Fruit fly (Drosophila melanogaster) whole organism, embryonic: Measurements from ENCODE around the gene Crg-1.

ENCODE experiments used
- BEAF-32 ChIP-seq: fragments of 200-800 bp; sonication (Bioruptor generic); optimal IDR thresholded peaks from 3 replicates; lab custom pipeline; 2017; ENCODE audit warnings: missing biosample characterization, missing genetic modification characterization, mild to moderate bottlenecking, moderate library complexity, missing genetic modification reagents
- Bgb ChIP-seq: fragments of 200-800 bp; sonication (Bioruptor generic); IDR thresholded peaks from 2 replicates; pipeline ENCODE4 v1.3.6; 2022; ENCODE audit warnings: missing biosample characterization, missing genetic modification characterization; ENCODE audit not compliant: partially characterized antibody
- CG10267 ChIP-seq: fragments of 200-800 bp; sonication (Bioruptor generic); optimal IDR thresholded peaks from 2 replicates; lab custom pipeline; 2018; ENCODE audit warnings: missing biosample characterization, mild to moderate bottlenecking, missing genetic modification characterization, moderate library complexity
- CG13287 ChIP-seq: fragments of 200-800 bp; sonication (Bioruptor generic); IDR thresholded peaks from 2 replicates; pipeline ENCODE4 v1.3.6; 2022; ENCODE audit warnings: missing biosample characterization, missing genetic modification characterization; ENCODE audit not compliant: partially characterized antibody
- CG1603 ChIP-seq: fragments of 200-800 bp; sonication (Bioruptor generic); optimal IDR thresholded peaks from 2 replicates; lab custom pipeline; 2019; ENCODE audit warnings: missing biosample characterization, mild to moderate bottlenecking, missing genetic modification characterization, moderate library complexity
- CG16813 ChIP-seq: fragments of 200-800 bp; sonication (Bioruptor generic); IDR thresholded peaks from 3 replicates; pipeline ENCODE4 v1.3.6; 2022; ENCODE audit warnings: missing biosample characterization, missing genetic modification characterization; ENCODE audit not compliant: partially characterized antibody
- CG2116 ChIP-seq: fragments of 200-800 bp; sonication (Bioruptor generic); optimal IDR thresholded peaks from 3 replicates; lab custom pipeline; 2018; ENCODE audit warnings: missing biosample characterization, mild to moderate bottlenecking, missing genetic modification characterization
- CG2129 ChIP-seq: fragments of 200-800 bp; sonication (Bioruptor generic); IDR thresholded peaks from 2 replicates; pipeline ENCODE4 v1.3.6; 2022; ENCODE audit warnings: missing biosample characterization, missing genetic modification characterization; ENCODE audit not compliant: partially characterized antibody
- CG34224 ChIP-seq: fragments of 200-800 bp; sonication (Bioruptor generic); IDR thresholded peaks from 3 replicates; pipeline ENCODE4 v1.3.6; 2022; ENCODE audit warnings: missing biosample characterization, missing genetic modification characterization; ENCODE audit not compliant: partially characterized antibody
- CG6791 ChIP-seq: fragments of 200-800 bp; sonication (Bioruptor generic); IDR thresholded peaks from 3 replicates; pipeline ENCODE4 v1.3.6; 2022; ENCODE audit warnings: missing biosample characterization, missing genetic modification characterization; ENCODE audit not compliant: partially characterized antibody
- CG7963 ChIP-seq: fragments of 200-800 bp; sonication (Bioruptor generic); IDR thresholded peaks from 3 replicates; pipeline ENCODE4 v1.3.6; 2022; ENCODE audit warnings: missing biosample characterization, missing genetic modification characterization; ENCODE audit not compliant: partially characterized antibody
- Dll ChIP-seq: fragments of 200-800 bp; sonication (Bioruptor generic); IDR thresholded peaks from 4 replicates; pipeline ENCODE4 v1.3.6; 2022; ENCODE audit warnings: missing biosample characterization, missing genetic modification characterization; ENCODE audit not compliant: partially characterized antibody
- Doc3 ChIP-seq: fragments of 200-800 bp; sonication (Bioruptor generic); IDR thresholded peaks from 3 replicates; pipeline ENCODE4 v1.3.6; 2022; ENCODE audit warnings: missing biosample characterization, missing genetic modification characterization; ENCODE audit not compliant: partially characterized antibody
- Dp ChIP-seq: fragments of 200-800 bp; sonication (Bioruptor generic); optimal IDR thresholded peaks from 2 replicates; lab custom pipeline; 2018; ENCODE audit warnings: missing biosample characterization, mild to moderate bottlenecking, missing genetic modification characterization, moderate library complexity
- Dref ChIP-seq: fragments of 200-800 bp; sonication (Bioruptor generic); IDR thresholded peaks from 2 replicates; pipeline ENCODE4 v1.3.6; 2022; ENCODE audit warnings: missing biosample characterization, missing genetic modification characterization
- E2f2 ChIP-seq: fragments of 200-800 bp; sonication (Bioruptor generic); IDR thresholded peaks from 2 replicates; pipeline ENCODE4 v1.3.6; 2022; ENCODE audit warnings: missing biosample characterization, missing genetic modification characterization
- HLH4C ChIP-seq: fragments of 200-800 bp; sonication (Bioruptor generic); IDR thresholded peaks from 3 replicates; pipeline ENCODE4 v1.3.6; 2022; ENCODE audit warnings: missing biosample characterization, missing genetic modification characterization; ENCODE audit not compliant: partially characterized antibody
- MBD-R2 ChIP-seq: fragments of 200-800 bp; sonication (Bioruptor generic); IDR thresholded peaks from 2 replicates; pipeline ENCODE4 v1.3.6; 2022; ENCODE audit warnings: missing biosample characterization, missing genetic modification characterization
- Myb ChIP-seq: fragments of 200-800 bp; sonication (Bioruptor generic); optimal IDR thresholded peaks from 2 replicates; lab custom pipeline; 2016; ENCODE audit warnings: missing biosample characterization, missing genetic modification characterization
- Opbp ChIP-seq: fragments of 200-800 bp; sonication (Bioruptor generic); IDR thresholded peaks from 3 replicates; pipeline ENCODE4 v1.3.6; 2022; ENCODE audit warnings: missing biosample characterization, missing genetic modification characterization; ENCODE audit not compliant: partially characterized antibody
- Scr ChIP-seq: fragments of 200-800 bp; sonication (Bioruptor generic); IDR thresholded peaks from 2 replicates; pipeline ENCODE4 v1.3.6; 2022; ENCODE audit warnings: missing biosample characterization, missing genetic modification characterization; ENCODE audit not compliant: partially characterized antibody
- Sry-δ ChIP-seq: fragments of 200-800 bp; sonication (Bioruptor generic); optimal IDR thresholded peaks from 2 replicates; lab custom pipeline; 2016; ENCODE audit warnings: missing biosample characterization, missing genetic modification characterization
- amos ChIP-seq: fragments of 200-800 bp; sonication (Bioruptor generic); IDR thresholded peaks from 2 replicates; pipeline ENCODE4 v1.3.6; 2022; ENCODE audit warnings: missing biosample characterization, missing genetic modification characterization; ENCODE audit not compliant: partially characterized antibody
- bbx ChIP-seq: fragments of 200-800 bp; sonication (Bioruptor generic); IDR thresholded peaks from 2 replicates; pipeline ENCODE4 v1.3.6; 2022; ENCODE audit warnings: missing biosample characterization, missing genetic modification characterization; ENCODE audit not compliant: partially characterized antibody
- chinmo ChIP-seq: fragments of 200-800 bp; sonication (Bioruptor generic); IDR thresholded peaks from 4 replicates; pipeline ENCODE4 v1.3.6; 2022; ENCODE audit warnings: missing biosample characterization, missing genetic modification characterization; ENCODE audit not compliant: partially characterized antibody
- gfzf ChIP-seq: fragments of 200-800 bp; sonication (Bioruptor generic); optimal IDR thresholded peaks from 2 replicates; lab custom pipeline; 2016; ENCODE audit warnings: missing biosample characterization, mild to moderate bottlenecking, missing genetic modification characterization, moderate library complexity
- hbn ChIP-seq: fragments of 200-800 bp; sonication (Bioruptor generic); IDR thresholded peaks from 2 replicates; pipeline ENCODE4 v1.3.6; 2022; ENCODE audit warnings: missing biosample characterization, missing genetic modification characterization; ENCODE audit not compliant: partially characterized antibody
- inv ChIP-seq: fragments of 200-800 bp; sonication (Bioruptor generic); IDR thresholded peaks from 2 replicates; pipeline ENCODE4 v1.3.6; 2022; ENCODE audit warnings: missing biosample characterization, missing genetic modification characterization; ENCODE audit not compliant: partially characterized antibody
- knrl ChIP-seq: fragments of 200-800 bp; sonication (Bioruptor generic); IDR thresholded peaks from 3 replicates; pipeline ENCODE4 v1.3.6; 2022; ENCODE audit warnings: missing biosample characterization, missing genetic modification characterization; ENCODE audit not compliant: partially characterized antibody
- mld ChIP-seq: fragments of 200-800 bp; sonication (Bioruptor generic); IDR thresholded peaks from 3 replicates; pipeline ENCODE4 v1.3.6; 2022; ENCODE audit warnings: missing biosample characterization, missing genetic modification characterization; ENCODE audit not compliant: partially characterized antibody
- nerfin-2 ChIP-seq: fragments of 200-800 bp; sonication (Bioruptor generic); IDR thresholded peaks from 2 replicates; pipeline ENCODE4 v1.3.6; 2022; ENCODE audit warnings: missing biosample characterization, missing genetic modification characterization; ENCODE audit not compliant: partially characterized antibody
- onecut ChIP-seq: fragments of 200-800 bp; sonication (Bioruptor generic); IDR thresholded peaks from 2 replicates; pipeline ENCODE4 v1.3.6; 2022; ENCODE audit warnings: missing biosample characterization, missing genetic modification characterization
- pzg ChIP-seq: fragments of 200-800 bp; sonication (Bioruptor generic); optimal IDR thresholded peaks from 3 replicates; lab custom pipeline; 2018; ENCODE audit warnings: missing biosample characterization, mild to moderate bottlenecking, missing genetic modification characterization, moderate library complexity
- sna ChIP-seq: fragments of 200-800 bp; sonication (Bioruptor generic); IDR thresholded peaks from 2 replicates; pipeline ENCODE4 v1.3.6; 2022; ENCODE audit warnings: missing biosample characterization, missing genetic modification characterization; ENCODE audit not compliant: partially characterized antibody
- stwl ChIP-seq: fragments of 200-800 bp; sonication (Bioruptor generic); optimal IDR thresholded peaks from 3 replicates; lab custom pipeline; 2018; ENCODE audit warnings: missing biosample characterization, mild to moderate bottlenecking, missing genetic modification characterization, moderate library complexity
- tna ChIP-seq: fragments of 200-800 bp; sonication (Bioruptor generic); IDR thresholded peaks from 2 replicates; pipeline ENCODE4 v1.3.6; 2022; ENCODE audit warnings: missing biosample characterization, missing genetic modification characterization; ENCODE audit not compliant: partially characterized antibody
- unc-4 ChIP-seq: fragments of 200-800 bp; sonication (Bioruptor generic); IDR thresholded peaks from 2 replicates; pipeline ENCODE4 v1.3.6; 2022; ENCODE audit warnings: missing biosample characterization, missing genetic modification characterization; ENCODE audit not compliant: partially characterized antibody
- vnd ChIP-seq: fragments of 200-800 bp; sonication (Bioruptor generic); IDR thresholded peaks from 3 replicates; pipeline ENCODE4 v1.3.6; 2022; ENCODE audit warnings: missing biosample characterization, missing genetic modification characterization; ENCODE audit not compliant: partially characterized antibody
- zen2 ChIP-seq: fragments of 200-800 bp; sonication (Bioruptor generic); IDR thresholded peaks from 3 replicates; pipeline ENCODE4 v1.3.6; 2022; ENCODE audit warnings: missing biosample characterization, missing genetic modification characterization; ENCODE audit not compliant: partially characterized antibody

Crg-1 gene

dm6 chrX:3798919-3799318 lies 5.9 kb downstream of the Crg-1 start, which contains the start of gene HIP:
HIP (plus strand) TSS chrX:3799150.
- TF ChIP-seq Opbp (GFP tag; lab: Robert Waterston, UW) (peak; percentile 80; the same call in 2 of the 3 replicates), Dll (GFP tag; lab: Robert Waterston, UW) (peak; percentile 75), Dref (GFP tag; lab: Robert Waterston, UW) (peak; percentile 55), bbx (GFP tag; lab: Robert Waterston, UW) (peak; percentile 71), Myb (GFP tag; lab: Kevin White, UChicago) (peak; percentile 35), sna (peak; percentile 65), CG1603 (tag; lab: Kevin White, UChicago) (peak; percentile 15), hbn (GFP tag; lab: Robert Waterston, UW) (peak; percentile 53), vnd (GFP tag; lab: Robert Waterston, UW) (peak; percentile 67; the same call in 2 of the 3 replicates), onecut (GFP tag; lab: Robert Waterston, UW) (0 out of 2 replicates have a peak, but pooled peaks have one; percentile 13), gfzf (peak; percentile 61), CG6791 (peak; percentile 73), CG2116 (GFP tag; lab: Kevin White, UChicago) (peak; percentile 2), Dp (GFP tag; lab: Kevin White, UChicago) (peak; percentile 54), CG13287 (GFP tag; lab: Robert Waterston, UW) (peak; percentile 84), Doc3 (peak; percentile 60; the same call in 2 of the 3 replicates), stwl (tag; lab: Kevin White, UChicago) (peak; percentile 61), CG10267 (tag; lab: Kevin White, UChicago) (peak; percentile 7), CG34224 (GFP tag; lab: Robert Waterston, UW) (peak; percentile 74), inv (GFP tag; lab: Robert Waterston, UW) (peak; percentile 58), pzg (peak; percentile 51), HLH4C (GFP tag; lab: Robert Waterston, UW) (peak; percentile 68), knrl (GFP tag; lab: Robert Waterston, UW) (peak; percentile 70; the same call in 2 of the 3 replicates), Sry-δ (GFP tag; lab: Kevin White, UChicago) (peak; percentile 49), zen2 (GFP tag; lab: Robert Waterston, UW) (peak; percentile 63; the same call in 2 of the 3 replicates), E2f2 (GFP tag; lab: Robert Waterston, UW) (peak; percentile 79), CG7963 (GFP tag; lab: Robert Waterston, UW) (peak; percentile 51; the same call in 1 of the 3 replicates), tna (GFP tag; lab: Robert Waterston, UW) (peak; percentile 65), chinmo (0 out of 4 replicates have a peak, but pooled peaks have one; percentile 56), BEAF-32 (GFP tag; lab: Kevin White, UChicago) (peak; percentile 70), amos (GFP tag; lab: Robert Waterston, UW) (peak; percentile 75), unc-4 (GFP tag; lab: Robert Waterston, UW) (peak; percentile 77), Scr (GFP tag; lab: Robert Waterston, UW) (peak; percentile 79), mld (GFP tag; lab: Robert Waterston, UW) (0 out of 3 replicates have a peak, but pooled peaks have one; percentile 37), MBD-R2 (GFP tag; lab: Robert Waterston, UW) (peak; percentile 65), Bgb (GFP tag; lab: Robert Waterston, UW) (peak; percentile 81), nerfin-2 (GFP tag; lab: Robert Waterston, UW) (peak; percentile 65), CG16813 (peak; percentile 72), CG2129 (GFP tag; lab: Robert Waterston, UW) (peak; percentile 57)
